Worm (Caenorhabditis elegans): ENCODE measurements around the gene cgt-2.

The cgt-2 gene

DNA sequence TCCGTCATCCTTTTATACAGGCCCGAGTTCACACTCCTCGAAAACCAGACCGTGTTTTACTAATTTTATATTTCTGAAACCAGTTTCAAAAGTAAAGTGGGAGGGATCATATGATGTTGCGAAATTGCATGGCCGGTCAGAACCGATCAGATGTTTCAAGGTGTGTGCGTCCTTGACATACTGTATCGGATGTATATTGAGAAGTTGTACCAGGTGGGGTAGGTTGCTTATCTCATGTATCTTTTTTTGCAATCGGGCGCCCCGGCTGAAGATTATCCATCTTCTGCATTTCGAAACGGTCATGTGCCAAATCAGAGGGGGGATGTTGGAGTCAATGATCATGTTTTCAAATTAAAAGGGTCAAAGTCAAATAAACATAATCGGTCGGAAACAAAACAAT, 10.3 kb upstream of the cgt-2 start, which contains the start of gene T23E7.6:
T23E7.6 (minus strand) TSS at position 45 of the 400 bp plus-strand sequence.
- TF ChIP-seq nhr-10 (tag; optimal IDR thresholded peaks at IDR 0.05) (no peak), nhr-28 (tag; optimal IDR thresholded peaks at IDR 0.05) (peak; percentile 74), Y105C5A.15 (GFP tag; IDR thresholded peaks at IDR 0.05) (no peak), daf-8 (GFP tag; IDR thresholded peaks at IDR 0.05) (no peak), mxl-3 (GFP tag; optimal IDR thresholded peaks at IDR 0.05) (peak; percentile 21), hlh-30 (tag; optimal IDR thresholded peaks at IDR 0.05; ENCODE audit: insufficient read depth) (peak; percentile 75), madf-9 (GFP tag; conservative IDR thresholded peaks at IDR 0.05) (no peak), nhr-6 (tag; optimal IDR thresholded peaks at IDR 0.05) (no peak), spr-3 (GFP tag; optimal IDR thresholded peaks at IDR 0.05) (no peak), hlh-11 (tag; optimal IDR thresholded peaks at IDR 0.05) (peak; percentile 62), lim-7 (GFP tag; IDR thresholded peaks at IDR 0.05) (no peak), mdl-1 (tag; optimal IDR thresholded peaks at IDR 0.05) (peak in 1 of 2 experiments; percentile 32), nhr-102 (tag; optimal IDR thresholded peaks at IDR 0.05) (no peak), fkh-10 (GFP tag; optimal IDR thresholded peaks at IDR 0.05) (no peak), Y75B8A.6 (GFP tag; IDR thresholded peaks at IDR 0.05) (no peak), ztf-7 (tag; optimal IDR thresholded peaks at IDR 0.05) (no peak)

DNA sequence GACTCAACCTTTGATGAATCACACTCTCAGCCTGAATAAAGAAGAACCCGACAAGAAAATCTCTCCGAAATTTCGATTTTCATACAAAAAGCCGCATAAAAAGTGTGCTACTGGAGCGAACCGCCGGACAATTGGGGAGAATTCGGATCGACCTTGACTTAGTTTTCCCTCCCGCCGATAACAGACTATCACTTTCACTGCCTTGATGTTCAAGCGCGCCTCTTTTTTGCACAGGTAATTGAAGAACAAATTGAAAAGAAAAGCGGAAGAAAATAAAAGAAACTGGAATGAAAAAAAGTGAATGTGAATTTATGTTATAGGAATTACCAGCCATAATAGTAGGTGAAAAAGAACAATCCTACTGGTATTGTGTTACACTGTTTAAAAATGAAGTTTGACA, 9.1 kb upstream of the cgt-2 start:
- TF ChIP-seq pqm-1 (tag; optimal IDR thresholded peaks at IDR 0.05) (no peak), daf-8 (GFP tag; IDR thresholded peaks at IDR 0.05) (no peak), aly-2 (tag; optimal IDR thresholded peaks at IDR 0.05) (no peak), ces-1 (GFP tag; optimal IDR thresholded peaks at IDR 0.05) (no peak), lin-1 (GFP tag; IDR thresholded peaks at IDR 0.05) (no peak), madf-5 (GFP tag; IDR thresholded peaks at IDR 0.05) (no peak), unc-62 (GFP tag; optimal IDR thresholded peaks at IDR 0.05 in 1 of 2) (peak in 1 of 2 experiments; percentile 25), unc-62 (tag; optimal IDR thresholded peaks at IDR 0.05) (no peak), aha-1 (tag) (peak; percentile 18), F37D6.2 (tag; optimal IDR thresholded peaks at IDR 0.05) (no peak), F26F4.8 (GFP tag; conservative IDR thresholded peaks at IDR 0.05) (no peak), unc-39 (tag; optimal IDR thresholded peaks at IDR 0.05) (no peak), nhr-25 (tag; optimal IDR thresholded peaks at IDR 0.05; ENCODE audit: borderline replicate concordance, insufficient read depth) (peak; percentile 17), fkh-10 (GFP tag; optimal IDR thresholded peaks at IDR 0.05) (no peak), duxl-1 (tag; optimal IDR thresholded peaks at IDR 0.05; ENCODE audit: poor library complexity) (no peak), nhr-6 (tag; optimal IDR thresholded peaks at IDR 0.05) (no peak), lin-29 (GFP tag; IDR thresholded peaks at IDR 0.05) (no peak), rbr-2 (tag; optimal IDR thresholded peaks at IDR 0.05) (no peak), madf-9 (GFP tag; conservative IDR thresholded peaks at IDR 0.05) (no peak), ctbp-1 (GFP tag; IDR thresholded peaks at IDR 0.05) (no peak), mep-1 (tag; optimal IDR thresholded peaks at IDR 0.05) (no peak), nhr-28 (tag; optimal IDR thresholded peaks at IDR 0.05) (peak; percentile 12), pha-4 (GFP tag; IDR thresholded peaks at IDR 0.05) (no peak), pha-4 (tag; optimal IDR thresholded peaks at IDR 0.05) (no peak), spr-1 (tag; optimal IDR thresholded peaks at IDR 0.05) (no peak), mxl-3 (GFP tag; optimal IDR thresholded peaks at IDR 0.05) (no peak)

DNA sequence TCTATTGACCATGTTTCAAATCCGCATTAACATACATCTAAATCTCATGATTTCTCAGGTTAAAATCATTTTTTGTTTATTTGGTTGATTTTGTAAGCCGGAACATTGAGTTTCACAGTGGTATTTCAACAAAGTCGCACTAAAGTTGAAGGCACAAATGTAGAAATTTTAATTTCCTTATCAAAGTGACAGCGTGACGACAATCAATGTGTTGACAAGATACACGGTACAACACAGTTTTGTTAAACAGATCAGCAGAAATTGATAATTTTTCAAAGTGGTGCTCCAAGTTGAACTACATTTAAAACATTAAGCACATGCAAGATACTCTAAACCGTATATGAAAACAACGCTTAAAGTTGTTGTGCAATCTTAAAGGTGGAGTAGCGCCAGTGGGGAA, 7.6 kb downstream of the cgt-2 start:
- TF ChIP-seq unc-62 (GFP tag; optimal IDR thresholded peaks at IDR 0.05 in 1 of 2): peak in 1 of 2 experiments; percentile 42
- TF ChIP-seq unc-62 (tag; optimal IDR thresholded peaks at IDR 0.05): no peak
- peak; percentile 61 for TF ChIP-seq dve-1 (tag; optimal IDR thresholded peaks at IDR 0.05; ENCODE audit: insufficient read depth)
- TF ChIP-seq hlh-30 (tag; optimal IDR thresholded peaks at IDR 0.05; ENCODE audit: insufficient read depth): peak; percentile 13
- TF ChIP-seq nhr-48 (tag; optimal IDR thresholded peaks at IDR 0.05): no peak
- TF ChIP-seq zfp-2 (tag; optimal IDR thresholded peaks at IDR 0.05): no peak
- no peak for TF ChIP-seq ceh-62 (tag; optimal IDR thresholded peaks at IDR 0.05)
- TF ChIP-seq daf-16 (GFP tag; optimal IDR thresholded peaks at IDR 0.05): peak in 1 of 2 experiments; percentile 33
- TF ChIP-seq daf-16 (tag; optimal IDR thresholded peaks at IDR 0.05): peak; percentile 95
- TF ChIP-seq hlh-11 (tag; optimal IDR thresholded peaks at IDR 0.05): peak; percentile 39
- TF ChIP-seq nhr-28 (tag; optimal IDR thresholded peaks at IDR 0.05): peak; percentile 84
- peak; percentile 74 for TF ChIP-seq dmd-6 (GFP tag; IDR thresholded peaks at IDR 0.05)
- no peak for TF ChIP-seq pha-4 (GFP tag; IDR thresholded peaks at IDR 0.05)
- no peak for TF ChIP-seq pha-4 (tag; optimal IDR thresholded peaks at IDR 0.05)
- TF ChIP-seq ces-1 (GFP tag; optimal IDR thresholded peaks at IDR 0.05): no peak
- peak; percentile 54 for TF ChIP-seq pqm-1 (tag; optimal IDR thresholded peaks at IDR 0.05)

All from whole organism, L4 larva.